Fruit fly (Drosophila melanogaster) whole organism, embryonic: ENCODE data around the gene enc.
A peak's percentile ranks its signal among the peaks of the same experiment; 100 is the strongest.

Source experiments
- B-H2 ChIP-seq: fragments of 200-800 bp; sonication (Bioruptor generic); optimal IDR thresholded peaks from 2 replicates; lab custom pipeline; 2018; ENCODE audit warnings: missing biosample characterization, mild to moderate bottlenecking, missing genetic modification characterization
- BEAF-32 ChIP-seq: fragments of 200-800 bp; sonication (Bioruptor generic); optimal IDR thresholded peaks from 3 replicates; lab custom pipeline; 2017; ENCODE audit warnings: missing biosample characterization, missing genetic modification characterization, mild to moderate bottlenecking, moderate library complexity, missing genetic modification reagents
- Bteb2 ChIP-seq: fragments of 200-800 bp; sonication (Bioruptor generic); optimal IDR thresholded peaks from 2 replicates; lab custom pipeline; 2016; ENCODE audit warnings: missing biosample characterization, missing genetic modification characterization
- CG10209 ChIP-seq: fragments of 200-800 bp; sonication (Bioruptor generic); optimal IDR thresholded peaks from 3 replicates; lab custom pipeline; 2017; ENCODE audit warnings: missing biosample characterization, mild to moderate bottlenecking, missing genetic modification characterization, missing genetic modification reagents
- CG10431 ChIP-seq: fragments of 200-800 bp; sonication (Bioruptor generic); optimal IDR thresholded peaks from 3 replicates; lab custom pipeline; 2018; ENCODE audit warnings: missing biosample characterization, mild to moderate bottlenecking, missing genetic modification characterization
- CG12219 ChIP-seq: fragments of 200-800 bp; sonication (Bioruptor generic); optimal IDR thresholded peaks from 3 replicates; lab custom pipeline; 2018; ENCODE audit warnings: missing biosample characterization, mild to moderate bottlenecking, missing genetic modification characterization
- CG1233 ChIP-seq: fragments of 200-800 bp; sonication (Bioruptor generic); optimal IDR thresholded peaks from 4 replicates; lab custom pipeline; 2018; ENCODE audit warnings: missing biosample characterization, mild to moderate bottlenecking, missing genetic modification characterization
- CG13894 ChIP-seq: fragments of 200-800 bp; sonication (Bioruptor generic); optimal IDR thresholded peaks from 3 replicates; lab custom pipeline; 2018; ENCODE audit warnings: missing biosample characterization, mild to moderate bottlenecking, missing genetic modification characterization, moderate library complexity
- CG14965 ChIP-seq: fragments of 200-800 bp; sonication (Bioruptor generic); optimal IDR thresholded peaks from 2 replicates; lab custom pipeline; 2016; ENCODE audit warnings: missing biosample characterization, missing genetic modification characterization, borderline replicate concordance
- CG1602 ChIP-seq: fragments of 200-800 bp; sonication (Bioruptor generic); optimal IDR thresholded peaks from 3 replicates; lab custom pipeline; 2016; ENCODE audit warnings: missing biosample characterization, missing genetic modification characterization
- CG16813 ChIP-seq: fragments of 200-800 bp; sonication (Bioruptor generic); IDR thresholded peaks from 3 replicates; pipeline ENCODE4 v1.3.6; 2022; ENCODE audit warnings: missing biosample characterization, missing genetic modification characterization; ENCODE audit not compliant: partially characterized antibody
- CG17359 ChIP-seq: fragments of 200-800 bp; sonication (Bioruptor generic); optimal IDR thresholded peaks from 3 replicates; lab custom pipeline; 2018; ENCODE audit warnings: missing biosample characterization, mild to moderate bottlenecking, missing genetic modification characterization, moderate library complexity
- CG17568 ChIP-seq: fragments of 200-800 bp; sonication (Bioruptor generic); optimal IDR thresholded peaks from 2 replicates; lab custom pipeline; 2018; ENCODE audit warnings: missing biosample characterization, mild to moderate bottlenecking, missing genetic modification characterization, moderate library complexity
- CG3281 ChIP-seq: fragments of 200-800 bp; sonication (Bioruptor generic); optimal IDR thresholded peaks from 3 replicates; lab custom pipeline; 2017; ENCODE audit warnings: missing biosample characterization, mild to moderate bottlenecking, missing genetic modification characterization
- CG34422 ChIP-seq: fragments of 200-800 bp; sonication (Bioruptor generic); IDR thresholded peaks from 3 replicates; pipeline ENCODE4 v1.3.6; 2022; ENCODE audit warnings: missing biosample characterization, missing genetic modification characterization
- CG4360 ChIP-seq: fragments of 200-800 bp; sonication (Bioruptor generic); IDR thresholded peaks from 2 replicates; pipeline ENCODE4 v1.3.6; 2022; ENCODE audit warnings: missing biosample characterization, missing genetic modification characterization
- CG4617 ChIP-seq: fragments of 200-800 bp; sonication (Bioruptor generic); optimal IDR thresholded peaks from 3 replicates; lab custom pipeline; 2016; ENCODE audit warnings: missing biosample characterization, missing genetic modification characterization, borderline replicate concordance
- CG6654 ChIP-seq: fragments of 200-800 bp; sonication (Bioruptor generic); optimal IDR thresholded peaks from 2 replicates; lab custom pipeline; 2017; ENCODE audit warnings: missing biosample characterization, mild to moderate bottlenecking, missing genetic modification characterization
- CG7786 ChIP-seq: fragments of 200-800 bp; sonication (Bioruptor generic); optimal IDR thresholded peaks from 2 replicates; lab custom pipeline; 2016; ENCODE audit warnings: missing biosample characterization, missing genetic modification characterization
- CG9797 ChIP-seq: fragments of 200-800 bp; sonication (Bioruptor generic); optimal IDR thresholded peaks from 3 replicates; lab custom pipeline; 2018; ENCODE audit warnings: missing biosample characterization, mild to moderate bottlenecking, missing genetic modification characterization
- CTCF ChIP-seq: fragments of 200-800 bp; sonication (Bioruptor generic); optimal IDR thresholded peaks from 2 replicates; lab custom pipeline; 2017; ENCODE audit warnings: missing biosample characterization, mild to moderate bottlenecking, missing genetic modification characterization, moderate library complexity
- Camta ChIP-seq: fragments of 200-800 bp; sonication (Bioruptor generic); optimal IDR thresholded peaks from 2 replicates; lab custom pipeline; 2016; ENCODE audit warnings: missing biosample characterization, missing genetic modification characterization
- CkIIα-i1 ChIP-seq: fragments of 200-800 bp; sonication (Bioruptor generic); IDR thresholded peaks from 2 replicates; pipeline ENCODE4 v1.3.6; 2022; ENCODE audit warnings: missing biosample characterization, missing genetic modification characterization
- ERR ChIP-seq: fragments of 200-800 bp; sonication (Bioruptor generic); optimal IDR thresholded peaks from 2 replicates; lab custom pipeline; 2016; ENCODE audit warnings: missing biosample characterization, missing genetic modification characterization
- Elba2 ChIP-seq: fragments of 200-800 bp; sonication (Bioruptor generic); optimal IDR thresholded peaks from 3 replicates; lab custom pipeline; 2016; ENCODE audit warnings: missing biosample characterization, missing genetic modification characterization
- HLH4C ChIP-seq: fragments of 200-800 bp; sonication (Bioruptor generic); IDR thresholded peaks from 3 replicates; pipeline ENCODE4 v1.3.6; 2022; ENCODE audit warnings: missing biosample characterization, missing genetic modification characterization; ENCODE audit not compliant: partially characterized antibody
- Hr78 ChIP-seq, 2 experiments: fragments of 200-800 bp in 1 of 2; fragments of >200 bp in 1 of 2; sonication (Bioruptor generic) in 1 of 2; optimal IDR thresholded peaks; 2 replicates each; lab custom pipeline; 2017 to 2019; ENCODE audit warnings: missing biosample characterization in 2 of 2, missing genetic modification characterization in 2 of 2, mild to moderate bottlenecking in 1 of 2, moderate library complexity in 1 of 2
- Med ChIP-seq: fragments of 200-800 bp; sonication (Bioruptor generic); peaks from one replicate; lab custom pipeline; 2016; ENCODE audit warnings: missing biosample characterization, missing genetic modification characterization, mild to moderate bottlenecking, inconsistent platforms, moderate library complexity
- Mrtf ChIP-seq: fragments of 200-800 bp; sonication (Bioruptor generic); IDR thresholded peaks from 3 replicates; pipeline ENCODE4 v1.3.6; 2022; ENCODE audit warnings: missing biosample characterization, missing genetic modification characterization
- NFAT ChIP-seq: fragments of 200-800 bp; sonication (Bioruptor generic); IDR thresholded peaks from 2 replicates; pipeline ENCODE4 v1.3.6; 2022; ENCODE audit warnings: missing biosample characterization, missing genetic modification characterization
- NK7.1 ChIP-seq: fragments of 200-800 bp; sonication (Bioruptor generic); optimal IDR thresholded peaks from 3 replicates; lab custom pipeline; 2016; ENCODE audit warnings: missing biosample characterization, missing genetic modification characterization
- PHDP ChIP-seq: fragments of 200-800 bp; sonication (Bioruptor generic); optimal IDR thresholded peaks from 3 replicates; lab custom pipeline; 2018; ENCODE audit warnings: missing biosample characterization, mild to moderate bottlenecking, missing genetic modification characterization, moderate library complexity
- Rx ChIP-seq: fragments of 200-800 bp; sonication (Bioruptor generic); IDR thresholded peaks from 2 replicates; pipeline ENCODE4 v1.3.6; 2022; ENCODE audit warnings: missing biosample characterization, missing genetic modification characterization
- Ssrp ChIP-seq: fragments of 200-800 bp; sonication (Bioruptor generic); optimal IDR thresholded peaks from 2 replicates; lab custom pipeline; 2018; ENCODE audit warnings: missing biosample characterization, mild to moderate bottlenecking, missing genetic modification characterization, moderate library complexity
- TFAM ChIP-seq: fragments of 200-800 bp; sonication (Bioruptor generic); optimal IDR thresholded peaks from 2 replicates; lab custom pipeline; 2017; ENCODE audit warnings: missing biosample characterization, missing genetic modification characterization, inconsistent platforms
- Taf1 ChIP-seq: fragments of 200-800 bp; sonication (Bioruptor generic); IDR thresholded peaks from 2 replicates; pipeline ENCODE4 v1.3.6; 2022; ENCODE audit warnings: missing biosample characterization, missing genetic modification characterization
- ab ChIP-seq: fragments of 200-800 bp; sonication (Bioruptor generic); optimal IDR thresholded peaks from 2 replicates; lab custom pipeline; 2016; ENCODE audit warnings: missing biosample characterization, missing genetic modification characterization
- ara ChIP-seq: fragments of 200-800 bp; sonication (Bioruptor generic); IDR thresholded peaks from 2 replicates; pipeline ENCODE4 v1.3.6; 2022; ENCODE audit warnings: missing biosample characterization, missing genetic modification characterization
- cad ChIP-seq: fragments of >200 bp; optimal IDR thresholded peaks from 2 replicates; lab custom pipeline; 2017; ENCODE audit warnings: missing biosample characterization, missing genetic modification characterization
- cato ChIP-seq: fragments of 200-800 bp; sonication (Bioruptor generic); optimal IDR thresholded peaks from 2 replicates; lab custom pipeline; 2016; ENCODE audit warnings: missing biosample characterization, missing genetic modification characterization, borderline replicate concordance
- crc ChIP-seq: fragments of 200-800 bp; sonication (Bioruptor generic); optimal IDR thresholded peaks from 2 replicates; lab custom pipeline; 2016; ENCODE audit warnings: missing biosample characterization, missing genetic modification characterization
- da ChIP-seq: fragments of 200-800 bp; sonication (Bioruptor generic); optimal IDR thresholded peaks from 2 replicates; lab custom pipeline; 2016; ENCODE audit warnings: missing biosample characterization, missing genetic modification characterization
- dimm ChIP-seq: fragments of 200-800 bp; sonication (Bioruptor generic); IDR thresholded peaks from 2 replicates; pipeline ENCODE4 v1.3.6; 2022; ENCODE audit warnings: missing biosample characterization, missing genetic modification characterization
- fd64A ChIP-seq: fragments of 200-800 bp; sonication (Bioruptor generic); optimal IDR thresholded peaks from 3 replicates; lab custom pipeline; 2018; ENCODE audit warnings: missing biosample characterization, mild to moderate bottlenecking, missing genetic modification characterization
- grau ChIP-seq: fragments of 200-800 bp; optimal IDR thresholded peaks from 3 replicates; lab custom pipeline; 2019; ENCODE audit warnings: missing biosample characterization, mild to moderate bottlenecking, missing genetic modification characterization, moderate library complexity
- insv ChIP-seq, 2 experiments: fragments of 200-800 bp; sonication (Bioruptor generic); optimal IDR thresholded peaks; 3 replicates each; lab custom pipeline; 2016 to 2018; ENCODE audit warnings: missing biosample characterization in 2 of 2, missing genetic modification characterization in 2 of 2
- lab ChIP-seq: fragments of 200-800 bp; sonication (Bioruptor generic); optimal IDR thresholded peaks from 3 replicates; lab custom pipeline; 2017; ENCODE audit warnings: missing biosample characterization, missing genetic modification characterization, mild to moderate bottlenecking, moderate library complexity, missing genetic modification reagents
- lbe ChIP-seq: fragments of 200-800 bp; sonication (Bioruptor generic); optimal IDR thresholded peaks from 2 replicates; lab custom pipeline; 2016; ENCODE audit warnings: missing biosample characterization, mild to moderate bottlenecking, missing genetic modification characterization
- sens-2 ChIP-seq: fragments of 200-800 bp; sonication (Bioruptor generic); IDR thresholded peaks from 2 replicates; pipeline ENCODE4 v1.3.6; 2022; ENCODE audit warnings: missing biosample characterization, missing genetic modification characterization
- slp2 ChIP-seq: fragments of 200-800 bp; sonication (Bioruptor generic); optimal IDR thresholded peaks from 2 replicates; lab custom pipeline; 2016; ENCODE audit warnings: missing biosample characterization, missing genetic modification characterization
- stwl ChIP-seq: fragments of 200-800 bp; sonication (Bioruptor generic); optimal IDR thresholded peaks from 3 replicates; lab custom pipeline; 2018; ENCODE audit warnings: missing biosample characterization, mild to moderate bottlenecking, missing genetic modification characterization, moderate library complexity
- trem ChIP-seq: fragments of 200-800 bp; optimal IDR thresholded peaks from 3 replicates; lab custom pipeline; 2019; ENCODE audit warnings: missing biosample characterization, mild to moderate bottlenecking, missing genetic modification characterization, moderate library complexity
- zfh1 ChIP-seq: fragments of 200-800 bp; sonication (Bioruptor generic); IDR thresholded peaks from 3 replicates; pipeline ENCODE4 v1.3.6; 2022; ENCODE audit warnings: missing biosample characterization, missing genetic modification characterization

enc gene

dm6 chr3L:3769157-3769556 is 49.3 kb upstream of the enc start (continued):
- TF ChIP-seq CG17359 (tag; lab: Kevin White, UChicago) (no peak), Elba2 (GFP tag; lab: Kevin White, UChicago) (no peak), CG14965 (GFP tag; lab: Kevin White, UChicago) (peak; percentile 53), CG9797 (GFP tag; lab: Kevin White, UChicago) (no peak), PHDP (tag; lab: Kevin White, UChicago) (no peak), trem (no peak), Ssrp (no peak), CG1233 (GFP tag; lab: Kevin White, UChicago) (no peak), grau (no peak), TFAM (GFP tag; lab: Kevin White, UChicago) (no peak), Taf1 (no peak), stwl (tag; lab: Kevin White, UChicago) (peak; percentile 15), CG34422 (GFP tag; lab: Robert Waterston, UW) (no peak), lbe (GFP tag; lab: Kevin White, UChicago) (no peak), CG4617 (GFP tag; lab: Kevin White, UChicago) (no peak), sens-2 (GFP tag; lab: Robert Waterston, UW) (no peak), cato (no peak), da (GFP tag; lab: Kevin White, UChicago) (no peak), CG6654 (GFP tag; lab: Kevin White, UChicago) (no peak), Med (GFP tag; lab: Kevin White, UChicago) (peak; percentile 35), CG12219 (GFP tag; lab: Kevin White, UChicago) (no peak), lab (GFP tag; lab: Kevin White, UChicago) (no peak), ara (GFP tag; lab: Robert Waterston, UW) (0 out of 2 replicates have a peak, but pooled peaks have one; percentile 33), B-H2 (no peak), CG16813 (GFP tag; lab: Robert Waterston, UW) (no peak), BEAF-32 (GFP tag; lab: Kevin White, UChicago) (no peak), zfh1 (no peak), cad (no peak), Mrtf (GFP tag; lab: Robert Waterston, UW) (0 out of 3 replicates have a peak, but pooled peaks have one; percentile 28), fd64A (GFP tag; lab: Kevin White, UChicago) (no peak), Hr78 (GFP tag; optimal IDR thresholded peaks at IDR 0.05; lab: Kevin White, UChicago) (no peak), insv (GFP tag; optimal IDR thresholded peaks at IDR 0.05; lab: Kevin White, UChicago) (no peak)
- TF ChIP-seq, all 482 proteins: peak for 10

DNA sequence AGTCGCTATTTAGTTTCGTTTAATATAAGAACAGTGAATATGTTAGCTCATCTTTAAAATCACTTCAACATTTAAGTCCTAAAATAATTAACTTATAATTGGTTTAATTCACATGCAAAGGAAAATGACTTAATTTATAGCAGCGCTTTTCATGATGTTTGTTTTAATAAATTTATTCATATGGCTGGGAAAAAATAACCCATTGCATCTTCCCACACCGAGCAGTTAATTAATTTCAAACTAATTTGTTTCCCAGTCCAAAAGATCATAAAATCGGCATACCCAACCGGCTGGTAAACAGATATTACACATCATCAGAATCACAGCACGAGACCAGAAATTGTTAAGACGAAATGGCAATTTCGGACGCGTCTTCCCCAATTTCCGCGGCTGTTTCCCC is 47.7 kb upstream of the enc start:
- TF ChIP-seq ERR (no peak), HLH4C (GFP tag; lab: Robert Waterston, UW) (no peak), Bteb2 (GFP tag; lab: Kevin White, UChicago) (peak; percentile 37), slp2 (GFP tag; lab: Kevin White, UChicago) (no peak), CG10209 (GFP tag; lab: Kevin White, UChicago) (peak; percentile 56), ab (GFP tag; lab: Kevin White, UChicago) (no peak), Rx (GFP tag; lab: Robert Waterston, UW) (no peak), CG7786 (GFP tag; lab: Kevin White, UChicago) (peak; percentile 57), Camta (GFP tag; lab: Kevin White, UChicago) (no peak), CG3281 (GFP tag; lab: Kevin White, UChicago) (peak; percentile 66), CG4360 (GFP tag; lab: Robert Waterston, UW) (no peak), NFAT (no peak), CG1602 (GFP tag; lab: Kevin White, UChicago) (no peak), dimm (GFP tag; lab: Robert Waterston, UW) (no peak), CTCF (GFP tag; lab: Kevin White, UChicago) (no peak), CG17568 (no peak), lab (GFP tag; lab: Kevin White, UChicago) (peak; percentile 57), CG10431 (no peak), CG13894 (tag; lab: Kevin White, UChicago) (no peak), NK7.1 (GFP tag; lab: Kevin White, UChicago) (no peak), crc (GFP tag; lab: Kevin White, UChicago) (no peak), CkIIα-i1 (GFP tag; lab: Robert Waterston, UW) (no peak)
